Fruit fly (Drosophila melanogaster): ENCODE measurements around the gene CG33654.

- TF ChIP-seq sv (GFP tag; optimal IDR thresholded peaks at IDR 0.05) (no peak), jim (GFP tag; optimal IDR thresholded peaks at IDR 0.05) (no peak), CrebA (GFP tag; optimal IDR thresholded peaks at IDR 0.05; ENCODE audit: borderline replicate concordance) (no peak), CG32264 (GFP tag; optimal IDR thresholded peaks at IDR 0.05) (no peak), Abd-B (GFP tag; optimal IDR thresholded peaks at IDR 0.05) (no peak), sage (GFP tag; optimal IDR thresholded peaks at IDR 0.05) (no peak), br (GFP tag; optimal IDR thresholded peaks at IDR 0.05) (no peak), Jra (GFP tag; optimal IDR thresholded peaks at IDR 0.05) (no peak)
Observed at dm6 chr3R:9606913-9607804, 24.1 kb upstream of the CG33654 start.

Data from whole organism, wandering third instar larva.